Worm (Caenorhabditis elegans) whole organism, L2 larva: ENCODE measurements around the gene str-116.

Experiments used
- C34F6.9 ChIP-seq: fragments of 150-350 bp; optimal IDR thresholded peaks from 2 replicates; lab custom pipeline; 2014; ENCODE audit warnings: missing biosample characterization, missing genetic modification characterization
- F13H6.1 ChIP-seq: sonication (generic microtip); optimal IDR thresholded peaks from 2 replicates; lab custom pipeline; 2016; ENCODE audit warnings: missing genetic modification characterization, missing compliant biosample characterization
- R02D3.7 ChIP-seq: fragments of 150-350 bp; optimal IDR thresholded peaks from 2 replicates; lab custom pipeline; 2014; ENCODE audit warnings: missing biosample characterization, missing genetic modification characterization
- Y55F3AM.14 ChIP-seq: fragments of 200-800 bp; sonication (Bioruptor generic); optimal IDR thresholded peaks from 2 replicates; lab custom pipeline; 2018; ENCODE audit warnings: mild to moderate bottlenecking, missing genetic modification characterization, missing compliant biosample characterization
- ZK546.5 ChIP-seq: sonication (generic microtip); optimal IDR thresholded peaks from 2 replicates; lab custom pipeline; 2017; ENCODE audit warnings: missing biosample characterization, missing genetic modification characterization
- alr-1 ChIP-seq: fragments of 150-350 bp; optimal IDR thresholded peaks from 2 replicates; lab custom pipeline; 2014; ENCODE audit warnings: missing biosample characterization, missing genetic modification characterization
- aly-2 ChIP-seq: fragments of 150-350 bp; optimal IDR thresholded peaks from 2 replicates; lab custom pipeline; 2014; ENCODE audit warnings: missing biosample characterization, missing genetic modification characterization
- ama-1 ChIP-seq: fragments of 150-350 bp; optimal IDR thresholded peaks from 2 replicates; lab custom pipeline; 2018; ENCODE audit warnings: inconsistent platforms
- blmp-1 ChIP-seq: sonication (generic microtip); optimal IDR thresholded peaks from 2 replicates; lab custom pipeline; 2017; ENCODE audit warnings: missing genetic modification characterization, mild to moderate bottlenecking, missing compliant biosample characterization, antibody characterized with exemption, moderate library complexity; ENCODE audit not compliant: insufficient read depth
- ceh-16 ChIP-seq: fragments of 150-350 bp; optimal IDR thresholded peaks from 2 replicates; lab custom pipeline; 2014; ENCODE audit warnings: missing biosample characterization, missing genetic modification characterization
- ceh-82 ChIP-seq: fragments of 150-350 bp; optimal IDR thresholded peaks from 2 replicates; lab custom pipeline; 2014; ENCODE audit warnings: missing biosample characterization, missing genetic modification characterization
- crh-2 ChIP-seq: sonication (generic microtip); optimal IDR thresholded peaks from 2 replicates; lab custom pipeline; 2017; ENCODE audit warnings: missing biosample characterization, missing genetic modification characterization
- dmd-4 ChIP-seq: sonication (generic microtip); optimal IDR thresholded peaks from 2 replicates; lab custom pipeline; 2017; ENCODE audit warnings: missing biosample characterization, missing genetic modification characterization
- egl-27 ChIP-seq: sonication (generic microtip); optimal IDR thresholded peaks from 3 replicates; lab custom pipeline; 2017; ENCODE audit warnings: missing biosample characterization, missing genetic modification reagents, missing genetic modification characterization
- elt-1 ChIP-seq: fragments of 150-350 bp; optimal IDR thresholded peaks from 2 replicates; lab custom pipeline; 2014; ENCODE audit warnings: missing biosample characterization, missing genetic modification characterization
- elt-3 ChIP-seq: sonication (generic microtip); optimal IDR thresholded peaks from 2 replicates; lab custom pipeline; 2017; ENCODE audit warnings: missing biosample characterization, missing genetic modification characterization
- fos-1 ChIP-seq: fragments of 150-350 bp; optimal IDR thresholded peaks from 2 replicates; lab custom pipeline; 2014; ENCODE audit warnings: missing biosample characterization, missing genetic modification characterization
- gmeb-1 ChIP-seq: fragments of 150-350 bp; optimal IDR thresholded peaks from 2 replicates; lab custom pipeline; 2014; ENCODE audit warnings: missing biosample characterization, missing genetic modification characterization
- lin-11 ChIP-seq: fragments of 150-350 bp; sonication (generic microtip); optimal IDR thresholded peaks from 2 replicates; lab custom pipeline; 2014; ENCODE audit warnings: missing biosample characterization, missing genetic modification characterization, inconsistent platforms, mixed read lengths
- lin-13 ChIP-seq: fragments of 150-350 bp; optimal IDR thresholded peaks from 2 replicates; lab custom pipeline; 2014; ENCODE audit warnings: missing biosample characterization, missing genetic modification reagents, missing genetic modification characterization
- lin-39 ChIP-seq: fragments of 150-350 bp; optimal IDR thresholded peaks from 2 replicates; lab custom pipeline; 2014; ENCODE audit warnings: missing biosample characterization, missing genetic modification reagents, missing genetic modification characterization
- lsy-2 ChIP-seq, 2 experiments: fragments of 150-350 bp in 1 of 2; sonication (generic microtip) in 1 of 2; optimal IDR thresholded peaks; 2 replicates each; lab custom pipeline; 2014 to 2017; ENCODE audit warnings: missing biosample characterization in 2 of 2, missing genetic modification characterization in 2 of 2
- mab-5 ChIP-seq: fragments of 150-350 bp; optimal IDR thresholded peaks from 2 replicates; lab custom pipeline; 2014; ENCODE audit warnings: missing biosample characterization, missing genetic modification characterization
- mbf-1 ChIP-seq: sonication (generic microtip); optimal IDR thresholded peaks from 2 replicates; lab custom pipeline; 2017; ENCODE audit warnings: missing biosample characterization, missing genetic modification characterization
- mdl-1 ChIP-seq, 2 experiments: fragments of 150-350 bp in 1 of 2; sonication (generic microtip) in 1 of 2; optimal IDR thresholded peaks; 2 replicates each; lab custom pipeline; 2017; ENCODE audit warnings: missing biosample characterization in 2 of 2, missing genetic modification characterization in 2 of 2
- nhr-10 ChIP-seq: sonication (generic microtip); optimal IDR thresholded peaks from 2 replicates; lab custom pipeline; 2017; ENCODE audit warnings: missing biosample characterization, missing genetic modification characterization
- nhr-11 ChIP-seq: fragments of 150-350 bp; optimal IDR thresholded peaks from 2 replicates; lab custom pipeline; 2014; ENCODE audit warnings: missing biosample characterization, missing genetic modification characterization
- nhr-129 ChIP-seq: fragments of 150-350 bp; optimal IDR thresholded peaks from 2 replicates; lab custom pipeline; 2014; ENCODE audit warnings: missing biosample characterization, missing genetic modification characterization
- nhr-21 ChIP-seq: fragments of 150-350 bp; optimal IDR thresholded peaks from 2 replicates; lab custom pipeline; 2014; ENCODE audit warnings: missing biosample characterization, missing genetic modification characterization
- nhr-23 ChIP-seq: fragments of 150-350 bp; optimal IDR thresholded peaks from 2 replicates; lab custom pipeline; 2014; ENCODE audit warnings: missing biosample characterization, missing genetic modification reagents, missing genetic modification characterization
- nhr-237 ChIP-seq: fragments of 150-350 bp; optimal IDR thresholded peaks from 2 replicates; lab custom pipeline; 2014; ENCODE audit warnings: missing biosample characterization, missing genetic modification characterization
- nhr-25 ChIP-seq: fragments of 150-350 bp; sonication (generic microtip); optimal IDR thresholded peaks from 3 replicates; lab custom pipeline; 2014; ENCODE audit warnings: missing biosample characterization, missing genetic modification characterization
- nhr-6 ChIP-seq: fragments of 150-350 bp; optimal IDR thresholded peaks from 2 replicates; lab custom pipeline; 2014; ENCODE audit warnings: missing biosample characterization, missing genetic modification characterization
- peb-1 ChIP-seq: fragments of 150-350 bp; optimal IDR thresholded peaks from 2 replicates; lab custom pipeline; 2014; ENCODE audit warnings: missing biosample characterization, missing genetic modification characterization
- sem-4 ChIP-seq: fragments of 150-350 bp; optimal IDR thresholded peaks from 2 replicates; lab custom pipeline; 2014; ENCODE audit warnings: missing biosample characterization, missing genetic modification reagents, missing genetic modification characterization
- skn-1 ChIP-seq: sonication (generic microtip); optimal IDR thresholded peaks from 2 replicates; lab custom pipeline; 2017; ENCODE audit warnings: missing biosample characterization, missing genetic modification characterization
- sma-3 ChIP-seq: sonication (generic microtip); optimal IDR thresholded peaks from 2 replicates; lab custom pipeline; 2016; ENCODE audit warnings: missing genetic modification reagents, missing genetic modification characterization, missing compliant biosample characterization
- sma-9 ChIP-seq, 2 experiments: fragments of 150-350 bp in 1 of 2; sonication (generic microtip) in 1 of 2; optimal IDR thresholded peaks; 2 replicates each; lab custom pipeline; 2014 to 2016; ENCODE audit warnings: missing genetic modification characterization in 2 of 2, mild to moderate bottlenecking in 1 of 2, missing biosample characterization in 1 of 2, missing compliant biosample characterization in 1 of 2, missing genetic modification reagents in 1 of 2, moderate library complexity in 1 of 2
- snpc-4 ChIP-seq: fragments of 150-350 bp; optimal IDR thresholded peaks from 2 replicates; lab custom pipeline; 2014; ENCODE audit warnings: missing biosample characterization, missing genetic modification characterization
- unc-39 ChIP-seq: fragments of 150-350 bp; optimal IDR thresholded peaks from 2 replicates; lab custom pipeline; 2014; ENCODE audit warnings: missing biosample characterization, missing genetic modification characterization
- unc-55 ChIP-seq: fragments of 150-350 bp; sonication (generic microtip); optimal IDR thresholded peaks from 3 replicates; lab custom pipeline; 2014; ENCODE audit warnings: missing biosample characterization, missing genetic modification reagents, missing genetic modification characterization
- unc-62 ChIP-seq: fragments of 150-350 bp; optimal IDR thresholded peaks from 2 replicates; lab custom pipeline; 2014; ENCODE audit warnings: missing biosample characterization, missing genetic modification reagents, missing genetic modification characterization
- zag-1 ChIP-seq: fragments of 150-350 bp; optimal IDR thresholded peaks from 2 replicates; lab custom pipeline; 2014; ENCODE audit warnings: missing biosample characterization, missing genetic modification characterization
- ztf-1 ChIP-seq: fragments of 200-800 bp; sonication (Bioruptor generic); conservative IDR thresholded peaks from 2 replicates; pipeline ENCODE4 v1.3.6; 2022; ENCODE audit warnings: missing genetic modification characterization, missing compliant biosample characterization
- ztf-11 ChIP-seq: sonication (generic microtip); optimal IDR thresholded peaks from 2 replicates; lab custom pipeline; 2017; ENCODE audit warnings: missing biosample characterization, missing genetic modification characterization
- ztf-4 ChIP-seq: fragments of 150-350 bp; optimal IDR thresholded peaks from 2 replicates; lab custom pipeline; 2014; ENCODE audit warnings: missing biosample characterization, missing genetic modification characterization

Gene str-116

DNA sequence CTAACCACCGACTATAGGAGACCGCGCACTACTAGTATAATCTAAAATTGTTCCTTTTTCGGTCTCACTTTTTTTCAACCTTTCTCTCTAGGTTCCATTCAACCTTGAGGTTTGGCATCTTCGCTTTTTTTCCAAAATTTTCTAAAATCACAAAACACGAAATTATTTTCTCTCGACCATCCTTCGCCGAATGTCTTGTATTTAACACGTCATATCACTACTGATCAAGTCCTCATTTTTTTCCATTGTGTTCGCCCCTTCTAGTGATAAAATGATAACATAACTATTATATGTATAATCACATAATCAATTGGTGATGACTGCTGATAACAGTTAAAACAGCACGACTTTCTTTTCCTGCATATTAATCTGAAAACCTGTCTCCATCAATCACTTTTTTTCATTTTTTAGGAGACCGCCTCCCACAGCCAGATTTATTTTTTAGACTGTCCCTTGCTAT is 44.3 kb downstream of the str-116 start, which contains the start of gene T03F7.7:
Gene T03F7.7 (plus strand): TSS at position 410 of the 460 bp plus-strand sequence.
- TF ChIP-seq peb-1 (tag; lab: Kevin White, UChicago): no peak
- no peak for TF ChIP-seq unc-39 (tag; lab: Kevin White, UChicago)
- TF ChIP-seq fos-1 (tag; lab: Kevin White, UChicago): peak; percentile 97
- TF ChIP-seq egl-27 (tag; lab: Kevin White, UChicago): no peak
- TF ChIP-seq nhr-25 (tag; lab: Kevin White, UChicago): peak; percentile 55
- peak; percentile 36 for TF ChIP-seq crh-2 (tag; lab: Kevin White, UChicago)
- peak; percentile 61 for TF ChIP-seq sma-3
- TF ChIP-seq blmp-1 (tag; lab: Kevin White, UChicago): peak; percentile 55
- TF ChIP-seq nhr-6 (tag; lab: Kevin White, UChicago): no peak
- TF ChIP-seq sma-9 (GFP tag; optimal IDR thresholded peaks at IDR 0.05; lab: Kevin White, UChicago): peak; percentile 32
- TF ChIP-seq sma-9 (tag; optimal IDR thresholded peaks at IDR 0.05; lab: Kevin White, UChicago): no peak
- no peak for TF ChIP-seq elt-1

DNA sequence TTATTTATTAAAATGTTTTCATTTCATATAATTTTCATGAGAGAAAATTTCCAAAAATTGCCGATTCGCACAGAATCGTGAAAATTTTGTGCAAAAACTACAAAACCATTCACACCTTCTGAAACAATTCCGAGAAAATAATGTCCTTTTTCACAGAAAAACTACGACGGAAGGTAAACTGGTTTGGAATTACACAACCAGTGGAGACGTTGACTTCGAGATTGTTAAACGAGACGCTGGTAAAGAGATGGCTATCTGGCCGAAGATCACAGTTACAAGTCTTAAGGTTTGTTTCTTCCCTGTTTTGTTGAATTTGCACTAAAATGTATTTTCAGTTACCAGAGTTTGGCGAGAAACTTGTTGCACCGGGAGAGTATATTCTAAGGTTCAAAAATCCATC is 46.1 kb downstream of the str-116 start:
- TF ChIP-seq zag-1 (no peak), nhr-25 (tag; lab: Kevin White, UChicago) (peak; percentile 9)

DNA sequence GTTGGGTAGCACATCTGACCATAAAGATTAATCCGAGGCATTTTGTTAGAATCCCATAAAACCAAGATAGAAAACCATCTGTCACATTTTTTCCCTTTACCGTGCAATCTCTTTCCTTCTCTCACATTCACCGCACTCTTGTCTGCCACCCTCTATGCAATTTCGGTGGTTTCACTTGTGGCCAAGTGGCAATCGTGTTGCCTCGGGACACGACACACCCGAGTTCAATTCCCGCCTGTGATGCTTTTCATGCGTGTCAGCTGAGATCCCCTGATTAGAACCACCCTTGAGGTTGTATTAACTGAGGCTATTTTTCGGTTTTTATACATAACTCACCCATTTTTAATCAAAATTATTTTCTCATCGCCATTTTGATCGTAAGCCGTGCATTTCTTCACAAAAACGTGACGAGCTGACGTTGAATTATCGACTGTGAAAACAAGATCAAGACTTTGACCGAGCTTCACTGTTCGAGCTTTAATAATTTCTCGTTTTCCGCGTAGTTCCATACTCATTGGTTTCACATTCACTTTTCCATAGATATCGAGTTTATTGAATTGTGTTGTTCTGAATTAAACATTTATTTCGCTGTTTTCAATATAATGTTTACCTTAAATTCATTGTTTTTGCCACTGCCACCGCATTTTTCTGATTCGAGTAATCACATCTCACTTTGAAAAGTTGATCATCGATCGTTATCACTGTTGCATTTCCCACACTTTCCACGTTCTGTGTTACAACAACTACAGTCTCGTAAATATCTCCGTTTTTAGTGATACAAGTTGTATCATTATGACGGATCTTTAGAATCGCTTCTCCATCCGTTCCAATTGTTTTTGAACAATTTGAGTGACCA is 47.5 kb downstream of the str-116 start:
- TF ChIP-seq nhr-21 (tag; lab: Kevin White, UChicago): peak; percentile 76
- peak; percentile 53 for TF ChIP-seq mab-5 (tag; lab: Kevin White, UChicago)
- TF ChIP-seq snpc-4 (tag; lab: Kevin White, UChicago): peak; percentile 59
- TF ChIP-seq gmeb-1 (tag; lab: Kevin White, UChicago): peak; percentile 77
- TF ChIP-seq elt-3: peak; percentile 23
- TF ChIP-seq zag-1: peak; percentile 9
- no peak for TF ChIP-seq R02D3.7 (tag; lab: Kevin White, UChicago)
- no peak for TF ChIP-seq alr-1 (tag; lab: Kevin White, UChicago)
- TF ChIP-seq crh-2 (tag; lab: Kevin White, UChicago): peak; percentile 91
- TF ChIP-seq lin-13 (GFP tag; lab: Kevin White, UChicago): peak; percentile 71
- peak; percentile 44 for TF ChIP-seq ceh-16
- TF ChIP-seq unc-55: no peak
- peak; percentile 81 for TF ChIP-seq sma-3
- TF ChIP-seq ceh-82: peak; percentile 40
- TF ChIP-seq nhr-11 (tag; lab: Kevin White, UChicago): peak; percentile 78
- no peak for TF ChIP-seq ZK546.5 (tag; lab: Kevin White, UChicago)
- TF ChIP-seq elt-1: no peak
- no peak for TF ChIP-seq skn-1 (tag; lab: Kevin White, UChicago)
- peak; percentile 46 for TF ChIP-seq C34F6.9
- TF ChIP-seq blmp-1 (tag; lab: Kevin White, UChicago): no peak
- no peak for TF ChIP-seq nhr-6 (tag; lab: Kevin White, UChicago)
- TF ChIP-seq dmd-4 (tag; lab: Kevin White, UChicago): no peak
- peak; percentile 92 for TF ChIP-seq nhr-129 (tag; lab: Kevin White, UChicago)
- peak; percentile 92 for TF ChIP-seq F13H6.1 (tag; lab: Kevin White, UChicago)
- TF ChIP-seq mbf-1 (tag; lab: Kevin White, UChicago): peak; percentile 32
- TF ChIP-seq lin-11 (tag; lab: Kevin White, UChicago): peak; percentile 84
- no peak for TF ChIP-seq aly-2 (tag; lab: Kevin White, UChicago)
- no peak for TF ChIP-seq ama-1 (lab: Kevin White, UChicago)
- TF ChIP-seq egl-27 (tag; lab: Kevin White, UChicago): peak; percentile 64
- TF ChIP-seq unc-62 (GFP tag; lab: Kevin White, UChicago): no peak
- peak; percentile 85 for TF ChIP-seq Y55F3AM.14 (GFP tag; lab: Kevin White, UChicago)
- TF ChIP-seq ztf-4: peak; percentile 64
- TF ChIP-seq ztf-11: peak; percentile 21
- TF ChIP-seq mdl-1 (tag; optimal IDR thresholded peaks at IDR 0.05; lab: Kevin White, UChicago): peak in 1 of 2 experiments; percentile 6
- TF ChIP-seq lin-39 (tag; lab: Kevin White, UChicago): no peak
- TF ChIP-seq sem-4 (tag; lab: Kevin White, UChicago): peak; percentile 61
- peak; percentile 76 for TF ChIP-seq fos-1 (tag; lab: Kevin White, UChicago)
- TF ChIP-seq ztf-1 (GFP tag; lab: Robert Waterston, UW): 0 out of 2 replicates have a peak, but pooled peaks have one; percentile 72
- TF ChIP-seq peb-1 (tag; lab: Kevin White, UChicago): no peak
- TF ChIP-seq unc-39 (tag; lab: Kevin White, UChicago): no peak
- TF ChIP-seq nhr-23 (tag; lab: Kevin White, UChicago): no peak
- TF ChIP-seq nhr-25 (tag; lab: Kevin White, UChicago): peak; percentile 79
- no peak for TF ChIP-seq nhr-237
- peak; percentile 62 to 67 for TF ChIP-seq lsy-2 (tag; optimal IDR thresholded peaks at IDR 0.05; lab: Kevin White, UChicago)
- no peak for TF ChIP-seq nhr-10 (tag; lab: Kevin White, UChicago)
